Fruit fly (Drosophila melanogaster): ENCODE results near the gene CG9389.

dm6 chr3L:21259257-21259656 lies 11.1 kb downstream of the CG9389 start:
- TF ChIP-seq Myc (optimal IDR thresholded peaks at IDR 0.05) (no peak), psq (optimal IDR thresholded peaks at IDR 0.05) (no peak), Sin3A (optimal IDR thresholded peaks at IDR 0.05) (no peak), ttk (optimal IDR thresholded peaks at IDR 0.05) (no peak), h (optimal IDR thresholded peaks at IDR 0.05) (no peak)
